Worm (Caenorhabditis elegans) whole organism, L2 larva: ENCODE data around the gene Y71H2AM.11.

Experiments
- C34F6.9 ChIP-seq: fragments of 150-350 bp; optimal IDR thresholded peaks from 2 replicates; lab custom pipeline; 2014; ENCODE audit warnings: missing biosample characterization, missing genetic modification characterization
- F13H6.1 ChIP-seq: sonication (generic microtip); optimal IDR thresholded peaks from 2 replicates; lab custom pipeline; 2016; ENCODE audit warnings: missing genetic modification characterization, missing compliant biosample characterization
- Y55F3AM.14 ChIP-seq: fragments of 200-800 bp; sonication (Bioruptor generic); optimal IDR thresholded peaks from 2 replicates; lab custom pipeline; 2018; ENCODE audit warnings: mild to moderate bottlenecking, missing genetic modification characterization, missing compliant biosample characterization
- ZK546.5 ChIP-seq: sonication (generic microtip); optimal IDR thresholded peaks from 2 replicates; lab custom pipeline; 2017; ENCODE audit warnings: missing biosample characterization, missing genetic modification characterization
- ama-1 ChIP-seq: fragments of 150-350 bp; optimal IDR thresholded peaks from 2 replicates; lab custom pipeline; 2018; ENCODE audit warnings: inconsistent platforms
- blmp-1 ChIP-seq: sonication (generic microtip); optimal IDR thresholded peaks from 2 replicates; lab custom pipeline; 2017; ENCODE audit warnings: missing genetic modification characterization, mild to moderate bottlenecking, missing compliant biosample characterization, antibody characterized with exemption, moderate library complexity; ENCODE audit not compliant: insufficient read depth
- ceh-16 ChIP-seq: fragments of 150-350 bp; optimal IDR thresholded peaks from 2 replicates; lab custom pipeline; 2014; ENCODE audit warnings: missing biosample characterization, missing genetic modification characterization
- crh-2 ChIP-seq: sonication (generic microtip); optimal IDR thresholded peaks from 2 replicates; lab custom pipeline; 2017; ENCODE audit warnings: missing biosample characterization, missing genetic modification characterization
- egl-27 ChIP-seq: sonication (generic microtip); optimal IDR thresholded peaks from 3 replicates; lab custom pipeline; 2017; ENCODE audit warnings: missing biosample characterization, missing genetic modification reagents, missing genetic modification characterization
- fos-1 ChIP-seq: fragments of 150-350 bp; optimal IDR thresholded peaks from 2 replicates; lab custom pipeline; 2014; ENCODE audit warnings: missing biosample characterization, missing genetic modification characterization
- lin-39 ChIP-seq: fragments of 150-350 bp; optimal IDR thresholded peaks from 2 replicates; lab custom pipeline; 2014; ENCODE audit warnings: missing biosample characterization, missing genetic modification reagents, missing genetic modification characterization
- lsy-2 ChIP-seq, 2 experiments: fragments of 150-350 bp in 1 of 2; sonication (generic microtip) in 1 of 2; optimal IDR thresholded peaks; 2 replicates each; lab custom pipeline; 2014 to 2017; ENCODE audit warnings: missing biosample characterization in 2 of 2, missing genetic modification characterization in 2 of 2
- mab-5 ChIP-seq: fragments of 150-350 bp; optimal IDR thresholded peaks from 2 replicates; lab custom pipeline; 2014; ENCODE audit warnings: missing biosample characterization, missing genetic modification characterization
- mbf-1 ChIP-seq: sonication (generic microtip); optimal IDR thresholded peaks from 2 replicates; lab custom pipeline; 2017; ENCODE audit warnings: missing biosample characterization, missing genetic modification characterization
- nhr-11 ChIP-seq: fragments of 150-350 bp; optimal IDR thresholded peaks from 2 replicates; lab custom pipeline; 2014; ENCODE audit warnings: missing biosample characterization, missing genetic modification characterization
- nhr-129 ChIP-seq: fragments of 150-350 bp; optimal IDR thresholded peaks from 2 replicates; lab custom pipeline; 2014; ENCODE audit warnings: missing biosample characterization, missing genetic modification characterization
- nhr-23 ChIP-seq: fragments of 150-350 bp; optimal IDR thresholded peaks from 2 replicates; lab custom pipeline; 2014; ENCODE audit warnings: missing biosample characterization, missing genetic modification reagents, missing genetic modification characterization
- nhr-25 ChIP-seq: fragments of 150-350 bp; sonication (generic microtip); optimal IDR thresholded peaks from 3 replicates; lab custom pipeline; 2014; ENCODE audit warnings: missing biosample characterization, missing genetic modification characterization
- nhr-6 ChIP-seq: fragments of 150-350 bp; optimal IDR thresholded peaks from 2 replicates; lab custom pipeline; 2014; ENCODE audit warnings: missing biosample characterization, missing genetic modification characterization
- nhr-77 ChIP-seq: fragments of 150-350 bp; optimal IDR thresholded peaks from 2 replicates; lab custom pipeline; 2014; ENCODE audit warnings: missing biosample characterization, missing genetic modification characterization
- peb-1 ChIP-seq: fragments of 150-350 bp; optimal IDR thresholded peaks from 2 replicates; lab custom pipeline; 2014; ENCODE audit warnings: missing biosample characterization, missing genetic modification characterization
- skn-1 ChIP-seq: sonication (generic microtip); optimal IDR thresholded peaks from 2 replicates; lab custom pipeline; 2017; ENCODE audit warnings: missing biosample characterization, missing genetic modification characterization
- sma-3 ChIP-seq: sonication (generic microtip); optimal IDR thresholded peaks from 2 replicates; lab custom pipeline; 2016; ENCODE audit warnings: missing genetic modification reagents, missing genetic modification characterization, missing compliant biosample characterization
- sma-9 ChIP-seq, 2 experiments: fragments of 150-350 bp in 1 of 2; sonication (generic microtip) in 1 of 2; optimal IDR thresholded peaks; 2 replicates each; lab custom pipeline; 2014 to 2016; ENCODE audit warnings: missing genetic modification characterization in 2 of 2, mild to moderate bottlenecking in 1 of 2, missing biosample characterization in 1 of 2, missing compliant biosample characterization in 1 of 2, missing genetic modification reagents in 1 of 2, moderate library complexity in 1 of 2
- snpc-4 ChIP-seq: fragments of 150-350 bp; optimal IDR thresholded peaks from 2 replicates; lab custom pipeline; 2014; ENCODE audit warnings: missing biosample characterization, missing genetic modification characterization
- unc-39 ChIP-seq: fragments of 150-350 bp; optimal IDR thresholded peaks from 2 replicates; lab custom pipeline; 2014; ENCODE audit warnings: missing biosample characterization, missing genetic modification characterization
- unc-55 ChIP-seq: fragments of 150-350 bp; sonication (generic microtip); optimal IDR thresholded peaks from 3 replicates; lab custom pipeline; 2014; ENCODE audit warnings: missing biosample characterization, missing genetic modification reagents, missing genetic modification characterization
- ztf-11 ChIP-seq: sonication (generic microtip); optimal IDR thresholded peaks from 2 replicates; lab custom pipeline; 2017; ENCODE audit warnings: missing biosample characterization, missing genetic modification characterization
- ztf-4 ChIP-seq: fragments of 150-350 bp; optimal IDR thresholded peaks from 2 replicates; lab custom pipeline; 2014; ENCODE audit warnings: missing biosample characterization, missing genetic modification characterization

The Y71H2AM.11 gene

DNA sequence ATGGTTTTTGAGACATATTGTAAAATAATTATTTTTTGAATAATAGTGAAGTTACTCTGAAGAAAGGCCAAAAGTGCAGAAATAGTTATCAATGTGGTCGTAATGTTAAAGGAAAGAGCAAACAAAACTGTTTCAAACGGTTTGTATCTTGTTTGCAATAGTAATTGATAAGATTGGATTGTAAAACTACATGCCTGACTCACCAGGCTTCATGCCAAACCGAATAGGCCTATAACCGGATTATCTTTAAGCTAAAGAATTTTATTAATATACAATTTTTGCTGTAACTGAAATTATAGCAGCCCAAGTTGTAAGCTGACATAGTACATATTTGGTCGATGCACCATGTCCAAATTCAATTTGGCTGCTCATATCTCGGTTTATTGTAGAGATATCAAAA is 21.7 kb upstream of the Y71H2AM.11 start, which contains the start of gene Y71H2AM.14:
Gene Y71H2AM.14 (minus strand): TSS at position 101 of the 400 bp plus-strand sequence.
- TF ChIP-seq egl-27 (tag; lab: Kevin White, UChicago), result no peak
- no peak for TF ChIP-seq ztf-4 (tag; lab: Kevin White, UChicago)
- TF ChIP-seq fos-1, result peak; percentile 51
- TF ChIP-seq blmp-1 (tag; lab: Kevin White, UChicago), result no peak
- no peak for TF ChIP-seq ceh-16 (tag; lab: Kevin White, UChicago)

DNA sequence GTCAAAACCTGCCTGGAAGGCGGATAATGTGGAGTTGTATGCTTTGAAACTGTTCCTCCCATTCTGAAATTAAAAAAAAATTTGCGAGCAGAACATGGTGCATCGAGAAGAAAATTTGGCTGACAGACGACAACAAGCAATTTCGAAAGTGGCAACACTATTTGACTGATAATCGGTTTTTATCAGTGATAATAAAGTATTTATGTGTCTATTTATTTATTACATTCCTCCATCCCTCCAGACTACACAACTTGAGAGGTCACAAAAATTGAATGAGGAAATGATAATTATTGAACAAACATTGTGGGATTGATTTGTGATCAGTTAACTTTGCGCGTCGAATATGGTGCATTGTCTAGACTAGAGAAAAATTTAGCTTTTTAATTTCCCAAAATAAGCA is 14.6 kb upstream of the Y71H2AM.11 start, which contains the start of gene cest-25:
Gene cest-25 (minus strand): TSS at position 63 of the 400 bp plus-strand sequence.
- TF ChIP-seq crh-2 (peak; percentile 52), sma-9 (GFP tag; optimal IDR thresholded peaks at IDR 0.05; lab: Kevin White, UChicago) (peak; percentile 18), sma-9 (tag; optimal IDR thresholded peaks at IDR 0.05; lab: Kevin White, UChicago) (no peak), F13H6.1 (tag; lab: Kevin White, UChicago) (peak; percentile 29), Y55F3AM.14 (GFP tag; lab: Kevin White, UChicago) (no peak), fos-1 (peak; percentile 89)

DNA sequence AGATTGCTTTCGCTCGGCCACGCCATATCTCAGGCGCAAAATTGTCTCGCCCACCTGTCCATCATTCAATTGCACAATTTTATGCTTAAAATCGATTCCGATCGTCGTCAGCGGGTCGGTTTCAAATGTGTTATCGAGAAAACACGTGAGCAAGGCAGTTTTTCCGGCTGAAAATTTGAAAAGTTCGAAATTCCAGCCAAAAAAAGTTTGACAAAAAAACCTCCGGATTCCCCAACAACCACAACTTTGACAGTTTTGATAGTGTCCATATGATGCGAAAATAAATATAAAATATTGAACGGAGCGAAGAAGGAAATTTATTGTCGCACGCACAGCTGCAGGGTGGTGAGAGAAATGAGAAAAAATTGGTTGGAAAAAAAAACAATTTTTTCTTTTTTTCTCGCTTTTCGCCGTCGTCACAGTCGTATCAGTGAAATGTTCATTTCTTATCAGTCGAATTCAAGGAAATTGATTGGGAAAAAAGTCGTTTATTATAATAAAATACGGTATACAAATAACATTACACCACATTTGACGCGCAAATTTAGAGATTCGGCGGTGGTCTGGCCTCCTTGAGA is 8.8 kb upstream of the Y71H2AM.11 start, which contains the start of gene Y71H2AM.12:
Gene Y71H2AM.12 (minus strand): TSS at position 486 of the 578 bp plus-strand sequence.
- TF ChIP-seq C34F6.9 (tag; lab: Kevin White, UChicago) (no peak), lin-39 (no peak), peb-1 (tag; lab: Kevin White, UChicago) (no peak), unc-39 (tag; lab: Kevin White, UChicago) (no peak), snpc-4 (tag; lab: Kevin White, UChicago) (no peak), nhr-129 (no peak), fos-1 (peak; percentile 45), nhr-6 (no peak)

DNA sequence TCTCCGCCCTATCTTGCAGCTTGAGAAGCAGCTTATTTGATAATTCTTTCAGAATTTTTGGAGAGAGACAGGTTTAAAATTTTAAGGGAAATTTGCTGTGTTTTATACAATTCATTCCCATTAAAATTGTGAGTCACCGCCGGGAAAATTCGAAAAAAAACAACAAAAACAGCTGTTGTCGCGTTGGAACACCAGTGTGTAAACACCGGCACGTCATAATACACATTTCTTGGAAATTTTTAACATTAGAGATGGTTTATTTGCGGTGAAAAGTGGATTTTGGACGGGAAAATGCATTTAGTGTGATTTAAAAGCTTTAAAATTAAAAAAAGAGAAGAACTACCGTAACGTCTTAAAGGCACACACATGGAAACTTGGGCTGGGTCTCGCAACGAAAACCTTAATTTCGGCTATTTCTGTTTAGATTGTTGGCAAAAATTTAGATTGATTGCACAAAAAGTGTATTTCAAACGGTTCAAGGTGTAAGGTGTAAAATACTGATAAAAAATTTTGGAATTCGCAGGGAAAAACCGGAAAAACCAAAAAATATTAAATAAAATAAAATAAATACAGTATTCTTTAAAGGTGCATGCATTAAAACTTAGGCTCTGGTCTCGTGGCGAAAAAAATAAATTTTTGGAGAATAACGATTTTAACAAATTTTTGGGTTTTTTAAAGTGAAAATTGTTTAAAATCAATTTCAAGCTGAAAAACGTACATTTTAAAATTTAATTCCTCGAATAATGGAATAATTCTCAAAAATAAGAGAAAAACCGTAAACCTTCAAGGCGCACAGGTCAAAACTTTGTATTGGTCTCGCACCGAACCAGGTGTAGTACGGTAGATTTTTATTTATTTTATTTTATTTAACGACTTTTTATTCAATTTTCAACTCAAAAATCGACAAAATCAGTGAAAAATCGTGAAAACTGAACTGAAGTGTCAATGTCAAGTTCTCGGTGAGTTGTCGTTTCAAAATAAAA is 620 bp upstream of the Y71H2AM.11 start, which contains the start of gene cosa-1:
Gene cosa-1 (plus strand): TSS at position 896 of the 983 bp plus-strand sequence.
- peak; percentile 2 for TF ChIP-seq unc-55
- TF ChIP-seq fos-1, result peak; percentile 8
- TF ChIP-seq lsy-2 (tag; optimal IDR thresholded peaks at IDR 0.05; lab: Kevin White, UChicago), result peak in 1 of 2 experiments; percentile 17
- no peak for TF ChIP-seq mbf-1 (tag; lab: Kevin White, UChicago)

DNA sequence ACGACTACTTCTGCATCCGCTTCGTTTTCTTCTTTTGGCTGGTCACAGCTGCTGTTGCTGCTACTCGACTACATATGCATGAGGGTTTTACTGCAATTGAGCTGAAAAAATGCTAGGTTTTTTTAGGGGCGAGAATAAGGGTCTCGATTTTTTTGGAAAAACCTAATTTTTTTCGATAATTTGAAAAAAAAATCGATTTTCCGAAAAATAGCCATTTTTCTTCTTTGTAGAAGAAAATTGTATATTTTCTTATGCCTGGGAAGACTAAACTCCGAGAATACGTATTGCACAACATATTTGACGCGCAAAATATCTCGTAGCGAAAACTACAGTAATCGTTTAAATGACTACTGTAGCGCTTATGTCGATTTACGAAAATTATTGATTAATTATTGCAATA is 8.4 kb downstream of the Y71H2AM.11 start, which contains the start of gene tmem-132:
Gene tmem-132 (minus strand): TSS at position 101 of the 400 bp plus-strand sequence.
- TF ChIP-seq blmp-1 (tag; lab: Kevin White, UChicago), result no peak
- TF ChIP-seq ztf-11, result no peak
- TF ChIP-seq sma-3, result no peak
- no peak for TF ChIP-seq egl-27 (tag; lab: Kevin White, UChicago)
- no peak for TF ChIP-seq mab-5 (tag; lab: Kevin White, UChicago)
- TF ChIP-seq F13H6.1 (tag; lab: Kevin White, UChicago), result no peak
- no peak for TF ChIP-seq fos-1
- TF ChIP-seq nhr-23 (tag; lab: Kevin White, UChicago), result no peak
- TF ChIP-seq nhr-6, result no peak
- no peak for TF ChIP-seq peb-1 (tag; lab: Kevin White, UChicago)
- no peak for TF ChIP-seq skn-1 (tag; lab: Kevin White, UChicago)
- no peak for TF ChIP-seq ZK546.5 (tag; lab: Kevin White, UChicago)
- no peak for TF ChIP-seq nhr-77 (tag; lab: Kevin White, UChicago)
- TF ChIP-seq mbf-1 (tag; lab: Kevin White, UChicago), result no peak
- no peak for TF ChIP-seq unc-55
- no peak for TF ChIP-seq C34F6.9 (tag; lab: Kevin White, UChicago)
- no peak for TF ChIP-seq ama-1 (lab: Kevin White, UChicago)
- TF ChIP-seq nhr-11 (tag; lab: Kevin White, UChicago), result no peak

DNA sequence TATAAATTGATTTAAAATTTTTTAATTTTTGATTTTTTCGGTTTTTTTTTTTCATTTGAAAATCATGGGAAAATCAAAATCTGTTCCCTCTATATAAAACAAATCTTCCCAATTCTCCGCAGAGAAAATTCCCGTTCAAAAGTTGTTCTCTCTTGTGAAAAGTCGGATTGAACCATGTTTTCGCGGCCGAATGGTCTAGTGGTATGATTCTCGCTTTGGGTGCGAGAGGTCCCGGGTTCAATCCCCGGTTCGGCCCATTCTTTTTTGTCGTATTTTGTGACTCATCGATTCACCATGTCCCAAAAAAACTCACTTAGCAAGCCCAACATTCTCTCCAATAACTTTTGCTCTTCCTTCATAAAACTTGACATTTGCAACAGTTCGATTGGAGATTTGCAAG is 13.4 kb downstream of the Y71H2AM.11 start:
- TF ChIP-seq fos-1 (peak; percentile 48), nhr-25 (no peak), ztf-4 (tag; lab: Kevin White, UChicago) (no peak)
